Worm (Caenorhabditis elegans) whole organism, young adult: ENCODE results near the gene C23H5.12.
A peak's percentile ranks its signal among the peaks of the same experiment; 100 is the strongest.

ENCODE experiments used
- B0035.1 ChIP-seq: sonication (generic microtip); optimal IDR thresholded peaks from 2 replicates; lab custom pipeline; 2016; ENCODE audit warnings: missing genetic modification characterization, mild to moderate bottlenecking, missing compliant biosample characterization, missing genotype, missing genetic modification reagents
- B0336.3 ChIP-seq: fragments of 200-800 bp; sonication (Bioruptor generic); IDR thresholded peaks from 2 replicates; pipeline ENCODE4 v1.3.6; 2022; ENCODE audit warnings: missing genetic modification characterization, missing compliant biosample characterization
- C06A6.2 ChIP-seq: fragments of 200-800 bp; sonication (Bioruptor generic); conservative IDR thresholded peaks from 2 replicates; pipeline ENCODE4 v1.3.6; 2022; ENCODE audit warnings: missing genetic modification characterization, missing compliant biosample characterization
- C17E4.6 ChIP-seq: fragments of 200-800 bp; sonication (Bioruptor generic); IDR thresholded peaks from 2 replicates; pipeline ENCODE4 v1.3.6; 2022; ENCODE audit warnings: missing genetic modification reagents, missing genetic modification characterization, missing compliant biosample characterization
- F57C9.4 ChIP-seq: sonication (generic microtip); optimal IDR thresholded peaks from 2 replicates; lab custom pipeline; 2017; ENCODE audit warnings: mild to moderate bottlenecking, missing genetic modification characterization, missing compliant biosample characterization
- K11D2.4 ChIP-seq: fragments of 200-800 bp; sonication (Bioruptor generic); IDR thresholded peaks from 2 replicates; pipeline ENCODE4 v1.3.6; 2022; ENCODE audit warnings: missing genetic modification reagents, missing genetic modification characterization, missing compliant biosample characterization
- Y53G8AR.9 ChIP-seq: fragments of 200-800 bp; sonication (Bioruptor generic); conservative IDR thresholded peaks from 2 replicates; pipeline ENCODE4 v1.3.6; 2022; ENCODE audit warnings: missing genetic modification reagents, missing genetic modification characterization, missing compliant biosample characterization
- Y56A3A.18 ChIP-seq: fragments of 200-800 bp; sonication (Bioruptor generic); IDR thresholded peaks from 2 replicates; pipeline ENCODE4 v1.3.6; 2022; ENCODE audit warnings: missing genetic modification reagents, missing genetic modification characterization, missing compliant biosample characterization
- Y95B8A.8 ChIP-seq: fragments of 200-800 bp; sonication (Bioruptor generic); IDR thresholded peaks from 2 replicates; pipeline ENCODE4 v1.3.6; 2022; ENCODE audit warnings: missing genetic modification reagents, missing genetic modification characterization, missing compliant biosample characterization
- aptf-3 ChIP-seq: fragments of 200-800 bp; sonication (Bioruptor generic); IDR thresholded peaks from 2 replicates; pipeline ENCODE4 v1.3.6; 2022; ENCODE audit warnings: missing genetic modification characterization, missing compliant biosample characterization
- atf-7 ChIP-seq: sonication (generic microtip); optimal IDR thresholded peaks from 2 replicates; lab custom pipeline; 2017; ENCODE audit warnings: mild to moderate bottlenecking, missing genetic modification characterization, missing compliant biosample characterization
- ceh-40 ChIP-seq: fragments of 200-800 bp; sonication (Bioruptor generic); IDR thresholded peaks from 2 replicates; pipeline ENCODE4 v1.3.6; 2022; ENCODE audit warnings: missing genetic modification characterization, missing compliant biosample characterization
- dpl-1 ChIP-seq: fragments of 150-350 bp; optimal IDR thresholded peaks from 2 replicates; lab custom pipeline; 2014; ENCODE audit warnings: missing biosample characterization, missing genetic modification reagents, missing genetic modification characterization
- gei-17 ChIP-seq: fragments of 200-800 bp; sonication (Bioruptor generic); optimal IDR thresholded peaks from 2 replicates; lab custom pipeline; 2018; ENCODE audit warnings: mild to moderate bottlenecking, missing genetic modification characterization, missing compliant biosample characterization
- hsf-1 ChIP-seq: fragments of 200-800 bp; sonication (Bioruptor generic); IDR thresholded peaks from 2 replicates; pipeline ENCODE4 v1.3.6; 2022; ENCODE audit warnings: missing genetic modification reagents, missing genetic modification characterization, missing compliant biosample characterization
- let-607 ChIP-seq, 2 experiments: fragments of 200-800 bp in 1 of 2; sonication (Bioruptor generic) in 1 of 2; sonication (generic microtip) in 1 of 2; optimal IDR thresholded peaks; 2 replicates each; lab custom pipeline; 2016 to 2018; ENCODE audit warnings: mild to moderate bottlenecking in 2 of 2, missing compliant biosample characterization in 2 of 2, missing genetic modification characterization in 2 of 2, moderate library complexity in 2 of 2, missing genotype in 1 of 2
- lin-35 ChIP-seq, 3 experiments: fragments of 150-350 bp in 2 of 3; sonication (generic microtip) in 1 of 3; optimal IDR thresholded peaks; 2 replicates each; lab custom pipeline; 2014 to 2018; ENCODE audit warnings: missing biosample characterization in 3 of 3, missing genetic modification characterization in 3 of 3, missing genetic modification reagents in 3 of 3
- lin-54 ChIP-seq: fragments of 200-800 bp; sonication (Bioruptor generic); optimal IDR thresholded peaks from 2 replicates; lab custom pipeline; 2018; ENCODE audit warnings: mild to moderate bottlenecking, missing genetic modification characterization, missing compliant biosample characterization
- madf-10 ChIP-seq: sonication (generic microtip); optimal IDR thresholded peaks from 2 replicates; lab custom pipeline; 2016; ENCODE audit warnings: mild to moderate bottlenecking, missing genetic modification characterization, missing compliant biosample characterization
- madf-6 ChIP-seq: fragments of 200-800 bp; sonication (Bioruptor generic); IDR thresholded peaks from 2 replicates; pipeline ENCODE4 v1.3.6; 2022; ENCODE audit warnings: missing genetic modification reagents, missing genetic modification characterization, missing compliant biosample characterization
- mcd-1 ChIP-seq: fragments of 200-800 bp; sonication (Bioruptor generic); IDR thresholded peaks from 2 replicates; pipeline ENCODE4 v1.3.6; 2022; ENCODE audit warnings: missing genetic modification reagents, missing genetic modification characterization, missing compliant biosample characterization
- mel-28 ChIP-seq: sonication (generic microtip); optimal IDR thresholded peaks from 2 replicates; lab custom pipeline; 2016; ENCODE audit warnings: borderline replicate concordance, mild to moderate bottlenecking, missing genetic modification characterization, missing compliant biosample characterization
- nfyb-1 ChIP-seq: fragments of 200-800 bp; sonication (Bioruptor generic); IDR thresholded peaks from 2 replicates; pipeline ENCODE4 v1.3.6; 2022; ENCODE audit warnings: missing genetic modification reagents, missing genetic modification characterization, missing compliant biosample characterization
- nhr-80 ChIP-seq: sonication (generic microtip); optimal IDR thresholded peaks from 2 replicates; lab custom pipeline; 2016; ENCODE audit warnings: missing genetic modification characterization, missing compliant biosample characterization
- nhr-90 ChIP-seq: sonication (generic microtip); optimal IDR thresholded peaks from 2 replicates; lab custom pipeline; 2016; ENCODE audit warnings: missing genotype, mild to moderate bottlenecking, missing genetic modification characterization, missing compliant biosample characterization
- pbrm-1 ChIP-seq: fragments of 200-800 bp; sonication (Bioruptor generic); IDR thresholded peaks from 2 replicates; pipeline ENCODE4 v1.3.6; 2022; ENCODE audit warnings: missing genetic modification reagents, missing genetic modification characterization, missing compliant biosample characterization
- repo-1 ChIP-seq: sonication (generic microtip); optimal IDR thresholded peaks from 2 replicates; lab custom pipeline; 2017; ENCODE audit warnings: mild to moderate bottlenecking, missing genetic modification characterization, missing compliant biosample characterization
- snpc-1.3 ChIP-seq: sonication (generic microtip); optimal IDR thresholded peaks from 2 replicates; lab custom pipeline; 2017; ENCODE audit warnings: missing genetic modification characterization, mild to moderate bottlenecking, missing compliant biosample characterization, antibody characterized with exemption, moderate library complexity, missing genotype, missing genetic modification reagents; ENCODE audit not compliant: insufficient read depth
- tbp1 ChIP-seq: fragments of 200-800 bp; sonication (Bioruptor generic); optimal IDR thresholded peaks from 2 replicates; lab custom pipeline; 2018; ENCODE audit warnings: mild to moderate bottlenecking, missing genetic modification characterization, missing compliant biosample characterization
- tbx-9 ChIP-seq: sonication (generic microtip); optimal IDR thresholded peaks from 2 replicates; lab custom pipeline; 2016; ENCODE audit warnings: borderline replicate concordance, missing genetic modification characterization, inconsistent platforms, missing compliant biosample characterization
- tlf-1 ChIP-seq: fragments of 200-800 bp; sonication (Bioruptor generic); optimal IDR thresholded peaks from 2 replicates; lab custom pipeline; 2018; ENCODE audit warnings: mild to moderate bottlenecking, missing genetic modification characterization, missing compliant biosample characterization
- zfh-2 ChIP-seq: fragments of 200-800 bp; sonication (Bioruptor generic); conservative IDR thresholded peaks from 2 replicates; pipeline ENCODE4 v1.3.6; 2022; ENCODE audit warnings: missing genetic modification reagents, missing genetic modification characterization, missing compliant biosample characterization
- ztf-25 ChIP-seq: fragments of 200-800 bp; sonication (Bioruptor generic); IDR thresholded peaks from 2 replicates; pipeline ENCODE4 v1.3.6; 2022; ENCODE audit warnings: missing genetic modification reagents, missing genetic modification characterization, missing compliant biosample characterization
- ztf-6 ChIP-seq: fragments of 200-800 bp; sonication (Bioruptor generic); IDR thresholded peaks from 2 replicates; pipeline ENCODE4 v1.3.6; 2022; ENCODE audit warnings: missing genetic modification reagents, missing genetic modification characterization, missing compliant biosample characterization

Gene C23H5.12

ce11 chrIV:2111300-2111874 lies 21.9 kb upstream of the C23H5.12 start, which contains the start of gene che-6:
TSS of gene che-6 (minus strand) at chrIV:2111408.
- TF ChIP-seq mel-28 (tag; lab: Kevin White, UChicago) (no peak), tlf-1 (GFP tag; lab: Kevin White, UChicago) (peak; percentile 59), mcd-1 (GFP tag; lab: Robert Waterston, UW) (peak; percentile 43; the same call in 1 of the 2 replicates), madf-6 (GFP tag; lab: Robert Waterston, UW) (0 out of 2 replicates have a peak, but pooled peaks have one; percentile 20), repo-1 (tag; lab: Kevin White, UChicago) (peak; percentile 20), zfh-2 (GFP tag; lab: Robert Waterston, UW) (no peak), tbx-9 (tag; lab: Kevin White, UChicago) (no peak), gei-17 (GFP tag; lab: Kevin White, UChicago) (peak; percentile 0), tbp1 (GFP tag; lab: Kevin White, UChicago) (peak; percentile 29), ztf-6 (GFP tag; lab: Robert Waterston, UW) (no peak), Y53G8AR.9 (GFP tag; lab: Robert Waterston, UW) (peak; percentile 61; the same call in 1 of the 2 replicates), B0035.1 (peak; percentile 70), nfyb-1 (GFP tag; lab: Robert Waterston, UW) (peak; percentile 72), Y95B8A.8 (GFP tag; lab: Robert Waterston, UW) (peak; percentile 10; the same call in 1 of the 2 replicates), F57C9.4 (tag; lab: Kevin White, UChicago) (peak; percentile 13), aptf-3 (0 out of 2 replicates have a peak, but pooled peaks have one; percentile 24), Y56A3A.18 (GFP tag; lab: Robert Waterston, UW) (0 out of 2 replicates have a peak, but pooled peaks have one; percentile 76), C17E4.6 (GFP tag; lab: Robert Waterston, UW) (no peak), snpc-1.3 (tag; lab: Kevin White, UChicago) (no peak), atf-7 (peak; percentile 35), lin-54 (peak; percentile 16), B0336.3 (GFP tag; lab: Robert Waterston, UW) (peak; percentile 69), nhr-80 (tag; lab: Kevin White, UChicago) (peak; percentile 37), let-607 (tag; optimal IDR thresholded peaks at IDR 0.05; lab: Kevin White, UChicago) (peak in 1 of 2 experiments; percentile 3), madf-10 (tag; lab: Kevin White, UChicago) (peak; percentile 52), lin-35 (GFP tag; optimal IDR thresholded peaks at IDR 0.05; lab: Kevin White, UChicago) (no peak), nhr-90 (tag; lab: Kevin White, UChicago) (peak; percentile 62)

- TF ChIP-seq aptf-3 (no peak), hsf-1 (GFP tag; lab: Robert Waterston, UW) (peak; percentile 96), pbrm-1 (no peak), ztf-25 (no peak), K11D2.4 (no peak), C06A6.2 (GFP tag; lab: Robert Waterston, UW) (no peak), dpl-1 (GFP tag; lab: Kevin White, UChicago) (no peak), nfyb-1 (GFP tag; lab: Robert Waterston, UW) (0 out of 2 replicates have a peak, but pooled peaks have one; percentile 11), zfh-2 (GFP tag; lab: Robert Waterston, UW) (no peak), ceh-40 (GFP tag; lab: Robert Waterston, UW) (0 out of 2 replicates have a peak, but pooled peaks have one; percentile 36)
These were observed 19.8 kb upstream of the C23H5.12 start, which contains the start of gene C23H5.8 for ce11 chrIV:2113362-2114056. TSS of gene C23H5.8 (minus strand) at chrIV:2113412.
